Worm (Caenorhabditis elegans) whole organism, L3 larva: ENCODE results near the gene srj-6.

Source experiments
- fkh-10 ChIP-seq: sonication (generic microtip); optimal IDR thresholded peaks from 2 replicates; lab custom pipeline; 2017; ENCODE audit warnings: missing biosample characterization, missing genetic modification reagents, missing genetic modification characterization
- nhr-11 ChIP-seq: fragments of 150-350 bp; optimal IDR thresholded peaks from 2 replicates; lab custom pipeline; 2014; ENCODE audit warnings: missing biosample characterization, missing genetic modification characterization
- nhr-237 ChIP-seq: fragments of 150-350 bp; optimal IDR thresholded peaks from 2 replicates; lab custom pipeline; 2014; ENCODE audit warnings: missing biosample characterization, missing genetic modification characterization
- unc-62 ChIP-seq: fragments of 150-350 bp; sonication (generic microtip); optimal IDR thresholded peaks from 4 replicates; lab custom pipeline; 2014; ENCODE audit warnings: missing biosample characterization, missing genetic modification reagents, missing genetic modification characterization
- ztf-11 ChIP-seq: fragments of 150-350 bp; optimal IDR thresholded peaks from 2 replicates; lab custom pipeline; 2014; ENCODE audit warnings: missing biosample characterization, missing genetic modification characterization

DNA sequence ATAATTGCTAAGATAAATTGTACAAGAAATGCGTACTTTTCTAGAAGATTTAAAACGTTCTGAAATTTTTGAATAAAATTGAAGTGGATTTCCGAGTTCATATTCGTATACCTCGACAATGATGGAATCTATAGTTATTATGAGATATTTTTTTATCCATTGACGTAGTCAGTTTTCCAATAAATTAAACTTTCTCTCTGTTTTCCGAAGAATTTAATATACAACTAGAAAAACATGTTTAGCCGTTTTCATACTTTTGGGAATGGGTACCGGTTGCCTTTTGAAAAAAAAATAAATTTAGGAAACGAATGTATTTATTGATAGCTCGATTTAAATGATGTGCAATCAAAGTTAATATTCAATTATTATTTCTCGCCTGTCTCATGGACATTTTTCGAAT is 45.5 kb downstream of the srj-6 start, which contains the start of gene srw-109:
- TF ChIP-seq ztf-11 (tag; lab: Kevin White, UChicago), result no peak
- TF ChIP-seq nhr-11, result no peak
- TF ChIP-seq fkh-10 (GFP tag; lab: Kevin White, UChicago), result no peak
- no peak for TF ChIP-seq nhr-237
- no peak for TF ChIP-seq unc-62 (GFP tag; lab: Kevin White, UChicago)
